Worm (Caenorhabditis elegans): ENCODE measurements around the gene kcnl-3.

DNA sequence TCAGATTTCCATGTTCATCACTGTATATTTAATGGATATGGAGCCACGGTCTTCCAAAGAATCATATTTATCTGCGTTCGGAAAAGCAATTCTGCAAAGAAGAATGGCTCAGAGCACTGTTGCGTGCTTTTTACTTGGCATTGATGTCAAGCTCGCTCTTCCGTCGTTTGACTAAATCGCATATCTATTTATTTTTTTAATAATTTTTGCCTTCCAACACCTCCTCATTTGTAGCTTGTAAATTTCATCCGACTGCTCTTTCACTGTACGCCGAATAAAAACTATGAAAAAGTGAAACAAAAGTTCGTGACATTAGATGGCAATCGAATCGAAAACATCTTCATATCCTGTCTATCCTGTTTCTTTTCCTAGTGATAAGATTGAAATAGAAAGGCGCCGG lies 46.8 kb upstream of the kcnl-3 start, which contains the start of gene C26B9.2:
- no peak for TF ChIP-seq mxl-3 (GFP tag; optimal IDR thresholded peaks at IDR 0.05)
- TF ChIP-seq F49E8.2 (tag; optimal IDR thresholded peaks at IDR 0.05; ENCODE audit: borderline replicate concordance) = no peak
- no peak for TF ChIP-seq nhr-11 (tag; optimal IDR thresholded peaks at IDR 0.05)
- no peak for TF ChIP-seq fos-1 (tag; optimal IDR thresholded peaks at IDR 0.05)

Measured in whole organism, L4 larva.